Worm (Caenorhabditis elegans) whole organism, L4 larva: ENCODE results near the gene clec-241.

Experiments
- F26F4.8 ChIP-seq: fragments of 200-800 bp; sonication (Bioruptor generic); conservative IDR thresholded peaks from 2 replicates; pipeline ENCODE4 v1.3.6; 2022; ENCODE audit warnings: missing genetic modification characterization, missing compliant biosample characterization
- F37D6.2 ChIP-seq: sonication (generic microtip); optimal IDR thresholded peaks from 2 replicates; lab custom pipeline; 2016; ENCODE audit warnings: mild to moderate bottlenecking, missing genetic modification characterization, missing compliant biosample characterization
- F44E2.7 ChIP-seq: fragments of 200-800 bp; sonication (Bioruptor generic); IDR thresholded peaks from 2 replicates; pipeline ENCODE4 v2.1.2; 2022; ENCODE audit warnings: missing genetic modification characterization, missing compliant biosample characterization
- R02D3.7 ChIP-seq: fragments of 150-350 bp; sonication (generic microtip); optimal IDR thresholded peaks from 3 replicates; lab custom pipeline; 2014; ENCODE audit warnings: missing biosample characterization, missing genetic modification characterization
- ZK337.2 ChIP-seq: fragments of 200-800 bp; sonication (Bioruptor generic); IDR thresholded peaks from 2 replicates; pipeline ENCODE4 v1.3.6; 2022; ENCODE audit warnings: missing genetic modification reagents, missing genetic modification characterization, missing compliant biosample characterization
- ZK546.5 ChIP-seq, 2 experiments: sonication (generic microtip); optimal IDR thresholded peaks; 2 replicates each; lab custom pipeline; 2017; ENCODE audit warnings: missing biosample characterization in 2 of 2, missing genetic modification characterization in 2 of 2
- ama-1 ChIP-seq: fragments of 150-350 bp; optimal IDR thresholded peaks from 2 replicates; lab custom pipeline; 2014; ENCODE audit warnings: inconsistent platforms, mixed read lengths
- ceh-20 ChIP-seq: fragments of 200-800 bp; sonication (Bioruptor generic); IDR thresholded peaks from 2 replicates; pipeline ENCODE4 v1.3.6; 2022; ENCODE audit warnings: missing genetic modification reagents, missing genetic modification characterization, missing compliant biosample characterization
- ceh-32 ChIP-seq: sonication (generic microtip); optimal IDR thresholded peaks from 2 replicates; lab custom pipeline; 2016; ENCODE audit warnings: mild to moderate bottlenecking, missing genetic modification characterization, missing compliant biosample characterization; ENCODE audit not compliant: poor library complexity
- ceh-44 ChIP-seq: fragments of 200-800 bp; sonication (Bioruptor generic); IDR thresholded peaks from 2 replicates; pipeline ENCODE4 v1.3.6; 2022; ENCODE audit warnings: missing genetic modification reagents, missing genetic modification characterization, missing compliant biosample characterization
- cey-2 ChIP-seq: sonication (generic microtip); optimal IDR thresholded peaks from 3 replicates; lab custom pipeline; 2017; ENCODE audit warnings: missing genetic modification characterization, mild to moderate bottlenecking, missing compliant biosample characterization, antibody characterized with exemption, borderline replicate concordance; ENCODE audit not compliant: insufficient read depth
- ctbp-1 ChIP-seq: fragments of 200-800 bp; sonication (Bioruptor generic); IDR thresholded peaks from 2 replicates; pipeline ENCODE4 v1.3.6; 2022; ENCODE audit warnings: missing genetic modification reagents, missing genetic modification characterization, missing compliant biosample characterization
- dmd-6 ChIP-seq: fragments of 200-800 bp; sonication (Bioruptor generic); IDR thresholded peaks from 2 replicates; pipeline ENCODE4 v1.3.6; 2022; ENCODE audit warnings: missing genetic modification reagents, missing genetic modification characterization, missing compliant biosample characterization
- dmd-9 ChIP-seq: fragments of 200-800 bp; sonication (Bioruptor generic); IDR thresholded peaks from 2 replicates; pipeline ENCODE4 v1.3.6; 2022; ENCODE audit warnings: missing genetic modification reagents, missing genetic modification characterization, missing compliant biosample characterization
- egl-43 ChIP-seq: fragments of 200-800 bp; sonication (Bioruptor generic); IDR thresholded peaks from 2 replicates; pipeline ENCODE4 v1.3.6; 2022; ENCODE audit warnings: missing genetic modification reagents, missing genetic modification characterization, missing compliant biosample characterization
- fos-1 ChIP-seq: fragments of 150-350 bp; optimal IDR thresholded peaks from 2 replicates; lab custom pipeline; 2014; ENCODE audit warnings: missing biosample characterization, missing genetic modification characterization
- hlh-11 ChIP-seq: fragments of 200-800 bp; sonication (Bioruptor generic); optimal IDR thresholded peaks from 2 replicates; lab custom pipeline; 2018; ENCODE audit warnings: mild to moderate bottlenecking, missing genetic modification characterization, missing compliant biosample characterization
- hmg-1.1 ChIP-seq: fragments of 200-800 bp; sonication (Bioruptor generic); IDR thresholded peaks from 2 replicates; pipeline ENCODE4 v1.3.6; 2022; ENCODE audit warnings: missing genetic modification reagents, missing genetic modification characterization, missing compliant biosample characterization
- lin-13 ChIP-seq: fragments of 150-350 bp; optimal IDR thresholded peaks from 2 replicates; lab custom pipeline; 2014; ENCODE audit warnings: missing biosample characterization, missing genetic modification reagents, missing genetic modification characterization
- mxl-2 ChIP-seq: fragments of 200-800 bp; sonication (Bioruptor generic); conservative IDR thresholded peaks from 2 replicates; pipeline ENCODE4 v1.3.6; 2022; ENCODE audit warnings: missing genetic modification reagents, missing genetic modification characterization, missing compliant biosample characterization
- nhr-102 ChIP-seq: sonication (generic microtip); optimal IDR thresholded peaks from 2 replicates; lab custom pipeline; 2016; ENCODE audit warnings: mild to moderate bottlenecking, missing genetic modification characterization, moderate library complexity, missing compliant biosample characterization
- nhr-25 ChIP-seq: sonication (generic microtip); optimal IDR thresholded peaks from 2 replicates; lab custom pipeline; 2017; ENCODE audit warnings: missing genetic modification characterization, mild to moderate bottlenecking, missing compliant biosample characterization, antibody characterized with exemption, moderate library complexity, borderline replicate concordance; ENCODE audit not compliant: insufficient read depth
- nhr-28 ChIP-seq: fragments of 150-350 bp; optimal IDR thresholded peaks from 2 replicates; lab custom pipeline; 2014; ENCODE audit warnings: missing biosample characterization, missing genetic modification characterization
- nhr-42 ChIP-seq: fragments of 200-800 bp; sonication (Bioruptor generic); IDR thresholded peaks from 2 replicates; pipeline ENCODE4 v1.3.6; 2022; ENCODE audit warnings: missing genetic modification characterization, missing compliant biosample characterization
- nhr-77 ChIP-seq: fragments of 150-350 bp; optimal IDR thresholded peaks from 2 replicates; lab custom pipeline; 2014; ENCODE audit warnings: missing biosample characterization, missing genetic modification characterization
- php-3 ChIP-seq: fragments of 200-800 bp; sonication (Bioruptor generic); IDR thresholded peaks from 2 replicates; pipeline ENCODE4 v1.3.6; 2022; ENCODE audit warnings: missing genetic modification reagents, missing genetic modification characterization, missing compliant biosample characterization
- rbr-2 ChIP-seq: sonication (generic microtip); optimal IDR thresholded peaks from 2 replicates; lab custom pipeline; 2016; ENCODE audit warnings: missing genotype, missing genetic modification characterization, missing compliant biosample characterization
- set-16 ChIP-seq: fragments of 200-800 bp; sonication (Bioruptor generic); IDR thresholded peaks from 2 replicates; pipeline ENCODE4 v1.3.6; 2022; ENCODE audit warnings: missing genetic modification reagents, missing genetic modification characterization, missing compliant biosample characterization
- snpc-4 ChIP-seq: fragments of 150-350 bp; optimal IDR thresholded peaks from 2 replicates; lab custom pipeline; 2014; ENCODE audit warnings: missing biosample characterization, missing genetic modification characterization
- unc-39 ChIP-seq: sonication (generic microtip); optimal IDR thresholded peaks from 2 replicates; lab custom pipeline; 2017; ENCODE audit warnings: missing biosample characterization, missing genetic modification characterization
- zfp-3 ChIP-seq: fragments of 200-800 bp; sonication (Bioruptor generic); conservative IDR thresholded peaks from 2 replicates; pipeline ENCODE4 v1.3.6; 2022; ENCODE audit warnings: missing genetic modification reagents, missing genetic modification characterization, missing compliant biosample characterization
- zip-2 ChIP-seq: fragments of 150-350 bp; optimal IDR thresholded peaks from 2 replicates; lab custom pipeline; 2014; ENCODE audit warnings: missing biosample characterization, missing genetic modification characterization

clec-241 gene

DNA sequence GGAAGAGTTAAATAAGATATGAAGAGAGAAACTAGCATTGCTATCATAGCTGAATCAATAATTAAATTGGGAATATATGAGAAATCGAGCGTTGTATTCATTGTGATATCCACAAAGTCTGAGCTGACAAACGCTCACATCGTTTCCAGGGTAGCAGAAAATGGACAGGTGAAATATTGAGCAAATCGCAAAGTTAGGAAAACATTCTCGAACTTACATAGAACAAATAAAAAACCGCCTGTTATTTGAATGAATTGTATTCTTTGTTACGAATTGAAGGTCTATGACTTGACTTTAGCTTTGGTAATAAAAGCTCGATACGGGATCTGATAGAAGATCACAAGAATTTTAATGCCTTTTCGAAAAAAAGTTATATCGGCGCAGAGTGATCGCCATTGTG, 22.7 kb upstream of the clec-241 start, which contains the start of gene srz-94:
srz-94 (minus strand) TSS at position 101 of the 400 bp plus-strand sequence.
- TF ChIP-seq dmd-9 (GFP tag; lab: Robert Waterston, UW) (no peak), F44E2.7 (no peak), ZK337.2 (GFP tag; lab: Robert Waterston, UW) (no peak), unc-39 (tag; lab: Kevin White, UChicago) (no peak), ama-1 (lab: Kevin White, UChicago) (no peak), mxl-2 (GFP tag; lab: Robert Waterston, UW) (no peak), ceh-44 (GFP tag; lab: Robert Waterston, UW) (no peak), zip-2 (tag; lab: Kevin White, UChicago) (no peak), fos-1 (tag; lab: Kevin White, UChicago) (no peak), R02D3.7 (no peak), cey-2 (no peak), zfp-3 (GFP tag; lab: Robert Waterston, UW) (no peak), lin-13 (no peak), ceh-20 (GFP tag; lab: Robert Waterston, UW) (no peak)
- TF ChIP-seq, all 104 proteins: peak for 0

DNA sequence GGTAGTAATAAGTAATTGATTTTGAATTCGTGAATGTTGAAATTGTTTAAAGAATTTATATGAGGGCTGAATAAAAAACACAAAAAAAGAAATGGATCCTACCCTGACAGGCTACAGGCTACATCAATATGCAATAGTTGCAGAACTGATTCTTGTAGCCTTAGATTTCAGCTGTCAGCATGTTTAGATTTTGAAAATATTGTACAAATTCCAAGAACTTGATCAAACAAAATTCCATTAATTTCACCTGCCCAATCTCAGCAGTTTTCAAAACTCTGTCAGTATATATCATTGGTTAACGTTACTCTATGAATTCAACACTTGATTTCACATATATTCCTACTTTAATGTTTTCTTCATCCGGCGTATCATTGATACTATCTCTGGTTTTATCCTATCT, 17.3 kb upstream of the clec-241 start:
- TF ChIP-seq ceh-32 (tag; lab: Kevin White, UChicago) = no peak
- no peak for TF ChIP-seq nhr-77 (tag; lab: Kevin White, UChicago)
- TF ChIP-seq dmd-6 (GFP tag; lab: Robert Waterston, UW) = no peak
- TF ChIP-seq ZK337.2 (GFP tag; lab: Robert Waterston, UW) = no peak
- TF ChIP-seq nhr-25 (tag; lab: Kevin White, UChicago) = no peak
- TF ChIP-seq rbr-2 = no peak
- TF ChIP-seq hmg-1.1 (GFP tag; lab: Robert Waterston, UW) = no peak
- no peak for TF ChIP-seq F26F4.8 (GFP tag; lab: Robert Waterston, UW)
- no peak for TF ChIP-seq zfp-3 (GFP tag; lab: Robert Waterston, UW)
- no peak for TF ChIP-seq nhr-102 (tag; lab: Kevin White, UChicago)
- TF ChIP-seq, all 104 proteins: peak for 0

DNA sequence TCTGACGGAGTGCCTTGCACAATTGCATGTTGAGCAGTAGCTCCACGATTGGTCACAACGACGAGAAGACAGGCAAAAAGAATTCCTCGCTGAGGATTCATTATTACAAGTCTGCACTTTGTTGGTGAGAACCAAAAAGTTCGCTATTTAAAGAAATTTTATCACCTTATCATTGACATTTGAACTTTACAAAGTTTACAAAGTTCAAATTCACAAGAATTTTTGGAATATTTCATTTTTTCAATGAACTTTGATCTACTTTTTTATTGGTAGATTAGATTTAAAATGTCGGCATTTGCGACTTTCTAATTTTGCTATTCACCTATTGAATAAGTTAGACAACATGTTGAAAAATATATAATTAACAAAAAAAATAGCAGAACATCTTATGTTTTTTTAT, 13.2 kb upstream of the clec-241 start, which contains the start of gene F49H6.15:
F49H6.15 (minus strand) TSS at position 101 of the 400 bp plus-strand sequence.
- TF ChIP-seq hlh-11 (tag; lab: Kevin White, UChicago) = no peak
- TF ChIP-seq nhr-77 (tag; lab: Kevin White, UChicago) = no peak
- TF ChIP-seq ZK546.5 (tag; optimal IDR thresholded peaks at IDR 0.05; lab: Kevin White, UChicago) = no peak
- TF ChIP-seq F37D6.2 = no peak
- no peak for TF ChIP-seq ctbp-1 (GFP tag; lab: Robert Waterston, UW)
- TF ChIP-seq snpc-4 = no peak

DNA sequence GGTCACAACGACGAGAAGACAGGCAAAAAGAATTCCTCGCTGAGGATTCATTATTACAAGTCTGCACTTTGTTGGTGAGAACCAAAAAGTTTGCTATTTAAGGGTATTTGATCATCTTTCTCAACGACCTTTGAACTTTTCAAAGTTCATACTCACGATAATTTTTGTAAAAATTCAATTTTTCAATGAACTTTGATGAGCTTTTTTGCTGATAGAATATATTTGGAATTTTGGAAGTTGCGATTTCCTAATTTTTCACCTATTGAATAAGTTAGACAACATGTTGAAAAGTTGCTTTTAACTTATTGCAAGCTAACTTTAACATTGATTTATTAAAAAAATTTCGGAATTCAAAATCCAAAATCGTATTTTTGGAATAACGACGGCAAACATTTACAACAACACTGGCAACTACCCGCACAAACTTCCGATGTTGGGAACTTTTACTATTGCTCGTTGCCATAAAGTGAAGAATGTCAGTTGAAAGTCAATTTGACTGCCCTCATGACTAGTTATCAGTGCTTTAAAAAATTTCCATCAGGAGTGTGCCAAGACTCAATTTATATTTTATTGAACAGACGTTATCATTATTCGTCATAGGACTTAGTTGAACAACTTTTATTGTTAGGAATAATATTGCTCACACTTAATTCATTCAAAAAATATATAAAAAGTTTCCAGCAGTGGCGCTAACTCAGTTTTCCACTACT, 9.6 kb upstream of the clec-241 start, which contains the start of the genes F49H6.8 and F49H6.5:
F49H6.8 (minus strand) TSS at position 51 of the 710 bp plus-strand sequence.
F49H6.5 (plus strand) TSS at position 629 of the 710 bp plus-strand sequence.
- peak; percentile 52 for TF ChIP-seq dmd-6 (GFP tag; lab: Robert Waterston, UW)
- TF ChIP-seq php-3 = peak; percentile 67; the same call in 1 of the 2 replicates
- no peak for TF ChIP-seq lin-13
- TF ChIP-seq nhr-28 (tag; lab: Kevin White, UChicago) = peak; percentile 64

DNA sequence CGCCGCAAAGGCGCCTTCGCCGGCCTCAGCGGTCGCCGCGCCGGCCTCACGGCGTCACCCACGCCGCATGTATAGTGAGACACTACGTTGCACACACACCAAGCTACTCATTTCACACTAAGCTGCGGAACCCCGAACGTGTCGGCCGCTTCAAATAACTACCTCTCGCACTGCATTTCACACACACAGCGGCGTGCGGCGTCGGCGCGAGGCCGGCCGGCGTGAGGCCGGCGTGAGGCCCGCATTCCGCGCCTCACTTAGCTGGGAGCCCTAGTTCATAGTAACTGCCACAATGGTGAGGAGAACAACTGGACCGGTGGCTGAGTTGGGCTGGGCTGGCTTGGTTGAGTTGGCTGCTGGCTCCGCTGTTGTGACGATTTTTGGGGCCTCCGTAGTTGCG, 9.0 kb upstream of the clec-241 start:
- TF ChIP-seq egl-43 (GFP tag; lab: Robert Waterston, UW) (0 out of 2 replicates have a peak, but pooled peaks have one; percentile 34), set-16 (GFP tag; lab: Robert Waterston, UW) (peak; percentile 92), nhr-42 (GFP tag; lab: Robert Waterston, UW) (peak; percentile 36; the same call in 1 of the 2 replicates)
